Fruit fly (Drosophila melanogaster): ENCODE data around the gene CG34001.
A peak's percentile ranks its signal among the peaks of the same experiment; 100 is the strongest.

CG34001 gene

dm6 chr3L:10637819-10638218, 6.9 kb downstream of the CG34001 start, which contains the start of gene Cnep1r2 (continued):
- TF ChIP-seq fd59A (GFP tag; optimal IDR thresholded peaks at IDR 0.05) (peak; percentile 75), CG3032 (tag; optimal IDR thresholded peaks at IDR 0.05) (peak; percentile 97), eg (GFP tag; IDR thresholded peaks at IDR 0.05) (peak; percentile 94), Sox14 (GFP tag; optimal IDR thresholded peaks at IDR 0.05) (peak; percentile 84), Ets96B (tag; optimal IDR thresholded peaks at IDR 0.05) (peak; percentile 94), CG8632 (GFP tag; optimal IDR thresholded peaks at IDR 0.05) (peak; percentile 93), CG16779 (tag; optimal IDR thresholded peaks at IDR 0.05) (no peak), salr (GFP tag; optimal IDR thresholded peaks at IDR 0.05) (peak in 1 of 2 experiments; percentile 84), CG6854 (GFP tag; optimal IDR thresholded peaks at IDR 0.05) (peak; percentile 90), CG15336 (GFP tag; IDR thresholded peaks at IDR 0.05) (peak; percentile 94), fd85E (GFP tag; optimal IDR thresholded peaks at IDR 0.05) (peak; percentile 37), CG1621 (tag; optimal IDR thresholded peaks at IDR 0.05) (no peak), Hr39 (GFP tag; optimal IDR thresholded peaks at IDR 0.05) (peak; percentile 85), acj6 (GFP tag; optimal IDR thresholded peaks at IDR 0.05) (peak; percentile 92), Gug (GFP tag; IDR thresholded peaks at IDR 0.05) (peak; percentile 91), spab (GFP tag; optimal IDR thresholded peaks at IDR 0.05) (peak; percentile 87), CG34406 (GFP tag; optimal IDR thresholded peaks at IDR 0.05) (peak; percentile 96), CG11762 (GFP tag; optimal IDR thresholded peaks at IDR 0.05; ENCODE audit: insufficient read depth) (peak; percentile 76), achi (GFP tag; optimal IDR thresholded peaks at IDR 0.05) (peak; percentile 96), OdsH (GFP tag; optimal IDR thresholded peaks at IDR 0.05) (peak; percentile 93), CG7368 (GFP tag; optimal IDR thresholded peaks at IDR 0.05) (no peak), CG10631 (GFP tag; optimal IDR thresholded peaks at IDR 0.05) (peak; percentile 97), CG9139 (GFP tag; optimal IDR thresholded peaks at IDR 0.05) (peak; percentile 88), vri (GFP tag; optimal IDR thresholded peaks at IDR 0.05) (no peak), Lpt (GFP tag; optimal IDR thresholded peaks at IDR 0.05) (peak; percentile 62), CG6792 (GFP tag; optimal IDR thresholded peaks at IDR 0.05) (peak; percentile 87), dsx (GFP tag; optimal IDR thresholded peaks at IDR 0.05; ENCODE audit: poor library complexity, severe bottlenecking) (peak; percentile 94), Blimp-1 (GFP tag; optimal IDR thresholded peaks at IDR 0.05) (peak; percentile 88), Sox15 (GFP tag; optimal IDR thresholded peaks at IDR 0.05) (peak; percentile 93)

DNA sequence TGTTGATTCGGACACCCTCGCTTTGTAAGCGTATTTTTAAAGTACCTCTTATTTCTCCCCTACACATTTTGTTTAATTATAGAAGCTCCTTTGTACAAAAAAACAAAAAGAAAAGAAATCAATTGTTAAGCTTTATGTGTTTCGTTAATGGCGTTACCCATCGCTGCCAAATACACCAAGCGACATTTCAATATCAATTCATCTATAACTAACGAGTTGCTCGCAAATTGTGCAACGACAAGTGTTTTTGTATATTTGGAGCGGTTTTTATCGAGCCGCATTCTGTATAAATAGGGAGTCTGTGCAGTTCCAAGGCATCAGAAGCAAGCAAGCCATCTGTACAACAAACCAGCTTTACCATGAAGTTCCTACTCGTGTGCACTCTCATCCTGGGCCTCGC, 8.6 kb downstream of the CG34001 start, which contains the start of gene CG18628:
Gene CG18628 (plus strand): TSS at position 301 of the 400 bp plus-strand sequence.
- TF ChIP-seq CG32006 (GFP tag; optimal IDR thresholded peaks at IDR 0.05) (no peak), Eip78C (GFP tag) (no peak), CG9139 (GFP tag; optimal IDR thresholded peaks at IDR 0.05) (no peak), Hr38 (GFP tag; optimal IDR thresholded peaks at IDR 0.05) (no peak), CG11762 (GFP tag; optimal IDR thresholded peaks at IDR 0.05; ENCODE audit: insufficient read depth) (no peak), CG6792 (GFP tag; optimal IDR thresholded peaks at IDR 0.05) (no peak), net (GFP tag; optimal IDR thresholded peaks at IDR 0.05) (no peak), achi (GFP tag; optimal IDR thresholded peaks at IDR 0.05) (no peak), OdsH (GFP tag; optimal IDR thresholded peaks at IDR 0.05) (no peak), eg (GFP tag; IDR thresholded peaks at IDR 0.05) (no peak), pdm3 (GFP tag; optimal IDR thresholded peaks at IDR 0.05) (no peak), CG6854 (GFP tag; optimal IDR thresholded peaks at IDR 0.05) (no peak), CG8119 (GFP tag; IDR thresholded peaks at IDR 0.05) (no peak), cyc (GFP tag; optimal IDR thresholded peaks at IDR 0.05) (no peak), CG11902 (GFP tag; optimal IDR thresholded peaks at IDR 0.05) (no peak), CG1621 (tag; optimal IDR thresholded peaks at IDR 0.05) (no peak), CG11294 (GFP tag; IDR thresholded peaks at IDR 0.05) (no peak)

dm6 chr3L:10641589-10641988, 10.7 kb downstream of the CG34001 start, which contains the start of gene CG14154:
Gene CG14154 (plus strand): TSS chr3L:10641889.
- TF ChIP-seq CG4318 (GFP tag; optimal IDR thresholded peaks at IDR 0.05) (no peak), Sox14 (GFP tag; optimal IDR thresholded peaks at IDR 0.05) (no peak), CG16779 (tag; optimal IDR thresholded peaks at IDR 0.05) (no peak), CG1621 (tag; optimal IDR thresholded peaks at IDR 0.05) (no peak), Hr39 (GFP tag; optimal IDR thresholded peaks at IDR 0.05) (no peak), Hr38 (GFP tag; optimal IDR thresholded peaks at IDR 0.05) (no peak), Hr4 (GFP tag; optimal IDR thresholded peaks at IDR 0.05) (no peak), esn (GFP tag; optimal IDR thresholded peaks at IDR 0.05) (no peak)
